Worm (Caenorhabditis elegans) whole organism, young adult: Measurements from ENCODE around the gene ZK1307.7.

Source experiments
- B0019.2 ChIP-seq: fragments of 200-800 bp; sonication (Bioruptor generic); conservative IDR thresholded peaks from 2 replicates; pipeline ENCODE4 v1.3.6; 2022; ENCODE audit warnings: missing genetic modification reagents, missing genetic modification characterization, missing compliant biosample characterization
- F52B5.7 ChIP-seq: sonication (generic microtip); optimal IDR thresholded peaks from 2 replicates; lab custom pipeline; 2016; ENCODE audit warnings: mild to moderate bottlenecking, missing genetic modification characterization, missing compliant biosample characterization
- F57A8.1 ChIP-seq: fragments of 200-800 bp; sonication (Bioruptor generic); optimal IDR thresholded peaks from 2 replicates; lab custom pipeline; 2018; ENCODE audit warnings: mild to moderate bottlenecking, missing genetic modification characterization, moderate library complexity, missing compliant biosample characterization
- K12H6.12 ChIP-seq: fragments of 200-800 bp; sonication (Bioruptor generic); optimal IDR thresholded peaks from 2 replicates; lab custom pipeline; 2018; ENCODE audit warnings: mild to moderate bottlenecking, missing genetic modification characterization, missing compliant biosample characterization
- Y67H2A.10 ChIP-seq: fragments of 200-800 bp; sonication (Bioruptor generic); conservative IDR thresholded peaks from 2 replicates; pipeline ENCODE4 v1.3.6; 2022; ENCODE audit warnings: missing genetic modification reagents, missing genetic modification characterization, missing compliant biosample characterization
- Y95B8A.8 ChIP-seq: fragments of 200-800 bp; sonication (Bioruptor generic); IDR thresholded peaks from 2 replicates; pipeline ENCODE4 v1.3.6; 2022; ENCODE audit warnings: missing genetic modification reagents, missing genetic modification characterization, missing compliant biosample characterization
- akir-1 ChIP-seq: fragments of 200-800 bp; sonication (Bioruptor generic); optimal IDR thresholded peaks from 2 replicates; lab custom pipeline; 2018; ENCODE audit warnings: mild to moderate bottlenecking, missing genetic modification characterization, moderate library complexity, missing compliant biosample characterization
- ama-1 ChIP-seq, 3 experiments: fragments of 150-350 bp in 1 of 3; sonication (generic microtip) in 2 of 3; optimal IDR thresholded peaks; 2 replicates each; lab custom pipeline; 2014 to 2018; ENCODE audit warnings: missing biosample characterization in 2 of 3, missing genetic modification characterization in 2 of 3, missing genetic modification reagents in 2 of 3
- aptf-2 ChIP-seq: fragments of 200-800 bp; sonication (Bioruptor generic); conservative IDR thresholded peaks from 2 replicates; pipeline ENCODE4 v1.3.6; 2022; ENCODE audit warnings: missing genetic modification reagents, missing genetic modification characterization, missing compliant biosample characterization
- aptf-3 ChIP-seq: fragments of 200-800 bp; sonication (Bioruptor generic); IDR thresholded peaks from 2 replicates; pipeline ENCODE4 v1.3.6; 2022; ENCODE audit warnings: missing genetic modification characterization, missing compliant biosample characterization
- attf-3 ChIP-seq: fragments of 200-800 bp; sonication (Bioruptor generic); conservative IDR thresholded peaks from 2 replicates; pipeline ENCODE4 v1.3.6; 2022; ENCODE audit warnings: missing genetic modification reagents, missing genetic modification characterization, missing compliant biosample characterization
- bed-2 ChIP-seq: fragments of 200-800 bp; sonication (Bioruptor generic); IDR thresholded peaks from 2 replicates; pipeline ENCODE4 v1.3.6; 2022; ENCODE audit warnings: missing genetic modification reagents, missing genetic modification characterization, missing compliant biosample characterization
- ceh-27 ChIP-seq: fragments of 200-800 bp; sonication (Bioruptor generic); optimal IDR thresholded peaks from 2 replicates; lab custom pipeline; 2018; ENCODE audit warnings: mild to moderate bottlenecking, missing genetic modification characterization, moderate library complexity, missing compliant biosample characterization
- ceh-40 ChIP-seq: fragments of 200-800 bp; sonication (Bioruptor generic); IDR thresholded peaks from 2 replicates; pipeline ENCODE4 v1.3.6; 2022; ENCODE audit warnings: missing genetic modification characterization, missing compliant biosample characterization
- efl-1 ChIP-seq: fragments of 150-350 bp; optimal IDR thresholded peaks from 2 replicates; lab custom pipeline; 2014; ENCODE audit warnings: missing biosample characterization, missing genetic modification reagents, missing genetic modification characterization
- ekl-4 ChIP-seq: fragments of 200-800 bp; sonication (Bioruptor generic); IDR thresholded peaks from 2 replicates; pipeline ENCODE4 v1.3.6; 2022; ENCODE audit warnings: missing genetic modification reagents, missing genetic modification characterization, missing compliant biosample characterization
- hmg-1.2 ChIP-seq: fragments of 200-800 bp; sonication (Bioruptor generic); IDR thresholded peaks from 2 replicates; pipeline ENCODE4 v1.3.6; 2022; ENCODE audit warnings: missing genetic modification reagents, missing genetic modification characterization, missing compliant biosample characterization
- hsf-1 ChIP-seq: fragments of 200-800 bp; sonication (Bioruptor generic); IDR thresholded peaks from 2 replicates; pipeline ENCODE4 v1.3.6; 2022; ENCODE audit warnings: missing genetic modification reagents, missing genetic modification characterization, missing compliant biosample characterization
- let-607 ChIP-seq, 2 experiments: fragments of 200-800 bp in 1 of 2; sonication (Bioruptor generic) in 1 of 2; sonication (generic microtip) in 1 of 2; optimal IDR thresholded peaks; 2 replicates each; lab custom pipeline; 2016 to 2018; ENCODE audit warnings: mild to moderate bottlenecking in 2 of 2, missing compliant biosample characterization in 2 of 2, missing genetic modification characterization in 2 of 2, moderate library complexity in 2 of 2, missing genotype in 1 of 2
- lin-26 ChIP-seq: fragments of 200-800 bp; sonication (Bioruptor generic); IDR thresholded peaks from 2 replicates; pipeline ENCODE4 v1.3.6; 2022; ENCODE audit warnings: missing genetic modification reagents, missing genetic modification characterization, missing compliant biosample characterization
- lin-40 ChIP-seq: sonication (generic microtip); optimal IDR thresholded peaks from 2 replicates; lab custom pipeline; 2016; ENCODE audit warnings: missing genetic modification characterization, mild to moderate bottlenecking, missing compliant biosample characterization, missing genotype, missing genetic modification reagents
- lir-1 ChIP-seq: fragments of 200-800 bp; sonication (Bioruptor generic); conservative IDR thresholded peaks from 2 replicates; pipeline ENCODE4 v1.3.6; 2022; ENCODE audit warnings: missing genetic modification reagents, missing genetic modification characterization, missing compliant biosample characterization
- madf-10 ChIP-seq: sonication (generic microtip); optimal IDR thresholded peaks from 2 replicates; lab custom pipeline; 2016; ENCODE audit warnings: mild to moderate bottlenecking, missing genetic modification characterization, missing compliant biosample characterization
- madf-6 ChIP-seq: fragments of 200-800 bp; sonication (Bioruptor generic); IDR thresholded peaks from 2 replicates; pipeline ENCODE4 v1.3.6; 2022; ENCODE audit warnings: missing genetic modification reagents, missing genetic modification characterization, missing compliant biosample characterization
- madf-8 ChIP-seq: fragments of 200-800 bp; sonication (Bioruptor generic); conservative IDR thresholded peaks from 2 replicates; pipeline ENCODE4 v1.3.6; 2022; ENCODE audit warnings: missing genetic modification reagents, missing genetic modification characterization, missing compliant biosample characterization
- mes-4 ChIP-seq: sonication (generic microtip); optimal IDR thresholded peaks from 2 replicates; lab custom pipeline; 2016; ENCODE audit warnings: missing genotype, missing genetic modification characterization, missing compliant biosample characterization
- nhr-120 ChIP-seq: fragments of 200-800 bp; sonication (Bioruptor generic); IDR thresholded peaks from 2 replicates; pipeline ENCODE4 v1.3.6; 2022; ENCODE audit warnings: missing genetic modification characterization, missing compliant biosample characterization
- nhr-179 ChIP-seq: sonication (generic microtip); optimal IDR thresholded peaks from 2 replicates; lab custom pipeline; 2016; ENCODE audit warnings: mild to moderate bottlenecking, missing genetic modification characterization, missing compliant biosample characterization
- nhr-27 ChIP-seq: fragments of 200-800 bp; sonication (Bioruptor generic); optimal IDR thresholded peaks from 2 replicates; lab custom pipeline; 2018; ENCODE audit warnings: mild to moderate bottlenecking, missing genetic modification characterization, moderate library complexity, missing compliant biosample characterization
- nhr-80 ChIP-seq: sonication (generic microtip); optimal IDR thresholded peaks from 2 replicates; lab custom pipeline; 2016; ENCODE audit warnings: missing genetic modification characterization, missing compliant biosample characterization
- nhr-90 ChIP-seq: sonication (generic microtip); optimal IDR thresholded peaks from 2 replicates; lab custom pipeline; 2016; ENCODE audit warnings: missing genotype, mild to moderate bottlenecking, missing genetic modification characterization, missing compliant biosample characterization
- sea-2 ChIP-seq: fragments of 200-800 bp; sonication (Bioruptor generic); IDR thresholded peaks from 2 replicates; pipeline ENCODE4 v1.3.6; 2022; ENCODE audit warnings: missing genetic modification characterization, missing compliant biosample characterization
- sptf-2 ChIP-seq: fragments of 200-800 bp; sonication (Bioruptor generic); optimal IDR thresholded peaks from 2 replicates; lab custom pipeline; 2018; ENCODE audit warnings: mild to moderate bottlenecking, missing genetic modification characterization, missing compliant biosample characterization
- xnd-1 ChIP-seq: sonication (generic microtip); optimal IDR thresholded peaks from 2 replicates; lab custom pipeline; 2016; ENCODE audit warnings: missing genotype, missing genetic modification reagents, missing genetic modification characterization, missing compliant biosample characterization
- ztf-18 ChIP-seq: sonication (generic microtip); optimal IDR thresholded peaks from 2 replicates; lab custom pipeline; 2016; ENCODE audit warnings: missing genotype, mild to moderate bottlenecking, missing genetic modification characterization, missing compliant biosample characterization
- ztf-25 ChIP-seq: fragments of 200-800 bp; sonication (Bioruptor generic); IDR thresholded peaks from 2 replicates; pipeline ENCODE4 v1.3.6; 2022; ENCODE audit warnings: missing genetic modification reagents, missing genetic modification characterization, missing compliant biosample characterization
- ztf-26 ChIP-seq: sonication (generic microtip); optimal IDR thresholded peaks from 2 replicates; lab custom pipeline; 2017; ENCODE audit warnings: missing genetic modification characterization, missing compliant biosample characterization
- ztf-28 ChIP-seq: fragments of 200-800 bp; sonication (Bioruptor generic); IDR thresholded peaks from 2 replicates; pipeline ENCODE4 v1.3.6; 2022; ENCODE audit warnings: missing genetic modification reagents, missing genetic modification characterization, missing compliant biosample characterization
- ztf-6 ChIP-seq: fragments of 200-800 bp; sonication (Bioruptor generic); IDR thresholded peaks from 2 replicates; pipeline ENCODE4 v1.3.6; 2022; ENCODE audit warnings: missing genetic modification reagents, missing genetic modification characterization, missing compliant biosample characterization

The ZK1307.7 gene

DNA sequence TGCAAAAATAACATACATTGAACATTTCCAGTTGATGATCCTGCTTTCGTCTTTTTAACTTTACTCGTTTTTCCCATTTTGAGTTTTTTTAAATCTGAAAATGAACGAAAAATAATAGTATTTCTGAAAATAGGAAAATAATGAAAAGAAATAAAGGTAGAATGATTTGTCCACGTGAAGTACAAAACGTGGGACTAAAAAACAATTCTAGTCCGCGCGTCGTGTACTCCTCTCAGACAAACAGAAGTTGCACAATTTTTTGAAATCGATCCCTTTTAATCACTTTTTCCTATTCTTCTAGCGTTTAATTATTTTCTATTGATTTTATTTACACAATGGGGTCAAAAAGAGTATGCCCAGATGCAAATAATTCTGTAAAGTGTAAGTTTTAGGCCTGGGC lies 45.3 kb upstream of the ZK1307.7 start, which contains the start of the genes E02H1.1 and tag-124 (continued):
- TF ChIP-seq nhr-27 (no peak), aptf-2 (GFP tag; lab: Robert Waterston, UW) (no peak), ceh-40 (GFP tag; lab: Robert Waterston, UW) (no peak), ztf-26 (tag; lab: Kevin White, UChicago) (no peak), nhr-90 (no peak), ztf-6 (GFP tag; lab: Robert Waterston, UW) (0 out of 2 replicates have a peak, but pooled peaks have one; percentile 34), sptf-2 (GFP tag; lab: Kevin White, UChicago) (no peak), madf-6 (peak; percentile 70; the same call in 1 of the 2 replicates), ztf-18 (no peak), madf-8 (GFP tag; lab: Robert Waterston, UW) (peak; percentile 29; the same call in 1 of the 2 replicates), lin-26 (GFP tag; lab: Robert Waterston, UW) (no peak), bed-2 (GFP tag; lab: Robert Waterston, UW) (0 out of 2 replicates have a peak, but pooled peaks have one; percentile 34), sea-2 (GFP tag; lab: Robert Waterston, UW) (no peak), B0019.2 (GFP tag; lab: Robert Waterston, UW) (no peak), attf-3 (GFP tag; lab: Robert Waterston, UW) (peak; percentile 59), akir-1 (peak; percentile 33), let-607 (tag; optimal IDR thresholded peaks at IDR 0.05; lab: Kevin White, UChicago) (peak in 1 of 2 experiments; percentile 62), F52B5.7 (tag; lab: Kevin White, UChicago) (no peak), madf-10 (tag; lab: Kevin White, UChicago) (peak; percentile 32), lir-1 (GFP tag; lab: Robert Waterston, UW) (peak; percentile 50; the same call in 1 of the 2 replicates), nhr-179 (tag; lab: Kevin White, UChicago) (no peak)

DNA sequence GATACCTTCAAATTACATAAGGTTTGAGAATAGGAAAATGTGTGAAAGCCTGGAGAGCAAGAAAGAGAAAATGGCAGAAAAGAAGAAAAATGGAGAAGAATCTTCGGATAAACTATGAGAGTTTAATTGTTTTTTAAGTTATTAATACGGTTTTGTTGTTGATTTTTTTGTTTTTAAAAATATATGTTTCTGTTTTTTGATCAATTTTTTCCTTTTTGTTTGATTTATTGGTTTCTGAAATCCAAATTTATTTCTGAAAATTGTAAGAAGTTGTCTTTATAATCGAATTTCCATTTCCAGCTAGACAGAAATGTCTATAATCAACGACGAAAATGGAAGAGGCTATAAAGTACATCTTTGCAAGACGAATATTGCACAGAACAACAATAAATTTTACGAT lies 43.7 kb upstream of the ZK1307.7 start, which contains the start of gene parp-2:
TSS of gene parp-2 (plus strand) at position 301 of the 400 bp plus-strand sequence.
- TF ChIP-seq ceh-40 (GFP tag; lab: Robert Waterston, UW) (no peak), ztf-25 (no peak), Y67H2A.10 (GFP tag; lab: Robert Waterston, UW) (no peak), hsf-1 (GFP tag; lab: Robert Waterston, UW) (no peak), F57A8.1 (no peak), sea-2 (GFP tag; lab: Robert Waterston, UW) (no peak), Y95B8A.8 (no peak), K12H6.12 (tag; lab: Kevin White, UChicago) (no peak), aptf-3 (GFP tag; lab: Robert Waterston, UW) (no peak), ztf-28 (GFP tag; lab: Robert Waterston, UW) (no peak), nhr-27 (no peak), ama-1 (optimal IDR thresholded peaks at IDR 0.05; lab: Kevin White, UChicago) (no peak), ama-1 (GFP tag; optimal IDR thresholded peaks at IDR 0.05; lab: Kevin White, UChicago) (no peak), ceh-27 (GFP tag; lab: Kevin White, UChicago) (no peak), nhr-120 (GFP tag; lab: Robert Waterston, UW) (no peak), lin-40 (tag; lab: Kevin White, UChicago) (no peak), akir-1 (no peak), nhr-80 (tag; lab: Kevin White, UChicago) (no peak), ekl-4 (no peak), xnd-1 (no peak), mes-4 (no peak)

DNA sequence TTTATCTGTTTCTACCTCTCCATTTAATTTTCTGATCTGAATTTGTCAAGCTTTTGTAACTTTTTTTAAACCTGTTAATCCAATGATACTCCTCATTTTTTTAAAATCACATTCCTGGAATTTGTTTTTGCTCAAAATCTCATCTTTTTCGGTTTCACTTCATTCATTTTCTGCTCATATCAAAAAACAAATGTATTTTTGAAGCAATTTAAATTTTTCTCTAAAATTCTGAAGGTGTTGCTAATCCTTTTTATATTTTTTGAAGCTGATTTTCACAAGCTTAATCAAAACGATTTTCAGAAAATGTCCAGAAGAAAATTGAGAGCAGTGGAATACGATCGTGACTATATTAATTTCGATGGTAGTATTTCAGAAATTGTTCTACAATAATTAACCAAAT lies 41.5 kb upstream of the ZK1307.7 start, which contains the start of gene E02H1.5:
TSS of gene E02H1.5 (plus strand) at position 301 of the 400 bp plus-strand sequence.
- TF ChIP-seq hmg-1.2 (0 out of 2 replicates have a peak, but pooled peaks have one; percentile 4), efl-1 (no peak)
